Worm (Caenorhabditis elegans) whole organism, young adult: Measurements from ENCODE around the gene K07C5.3.

Experiments
- B0035.1 ChIP-seq: sonication (generic microtip); optimal IDR thresholded peaks from 2 replicates; lab custom pipeline; 2016; ENCODE audit warnings: missing genetic modification characterization, mild to moderate bottlenecking, missing compliant biosample characterization, missing genotype, missing genetic modification reagents
- C17E4.6 ChIP-seq: fragments of 200-800 bp; sonication (Bioruptor generic); IDR thresholded peaks from 2 replicates; pipeline ENCODE4 v1.3.6; 2022; ENCODE audit warnings: missing genetic modification reagents, missing genetic modification characterization, missing compliant biosample characterization
- F23B12.7 ChIP-seq: sonication (generic microtip); optimal IDR thresholded peaks from 2 replicates; lab custom pipeline; 2017; ENCODE audit warnings: missing genetic modification characterization, mild to moderate bottlenecking, missing compliant biosample characterization, antibody characterized with exemption, moderate library complexity; ENCODE audit not compliant: insufficient read depth
- F52B5.7 ChIP-seq: sonication (generic microtip); optimal IDR thresholded peaks from 2 replicates; lab custom pipeline; 2016; ENCODE audit warnings: mild to moderate bottlenecking, missing genetic modification characterization, missing compliant biosample characterization
- F57C9.4 ChIP-seq: sonication (generic microtip); optimal IDR thresholded peaks from 2 replicates; lab custom pipeline; 2017; ENCODE audit warnings: mild to moderate bottlenecking, missing genetic modification characterization, missing compliant biosample characterization
- Y95B8A.8 ChIP-seq: fragments of 200-800 bp; sonication (Bioruptor generic); IDR thresholded peaks from 2 replicates; pipeline ENCODE4 v1.3.6; 2022; ENCODE audit warnings: missing genetic modification reagents, missing genetic modification characterization, missing compliant biosample characterization
- akir-1 ChIP-seq: fragments of 200-800 bp; sonication (Bioruptor generic); optimal IDR thresholded peaks from 2 replicates; lab custom pipeline; 2018; ENCODE audit warnings: mild to moderate bottlenecking, missing genetic modification characterization, moderate library complexity, missing compliant biosample characterization
- aptf-3 ChIP-seq: fragments of 200-800 bp; sonication (Bioruptor generic); IDR thresholded peaks from 2 replicates; pipeline ENCODE4 v1.3.6; 2022; ENCODE audit warnings: missing genetic modification characterization, missing compliant biosample characterization
- bed-2 ChIP-seq: fragments of 200-800 bp; sonication (Bioruptor generic); IDR thresholded peaks from 2 replicates; pipeline ENCODE4 v1.3.6; 2022; ENCODE audit warnings: missing genetic modification reagents, missing genetic modification characterization, missing compliant biosample characterization
- ccch-3 ChIP-seq: fragments of 200-800 bp; sonication (Bioruptor generic); optimal IDR thresholded peaks from 2 replicates; lab custom pipeline; 2018; ENCODE audit warnings: mild to moderate bottlenecking, missing genetic modification characterization, missing compliant biosample characterization
- ceh-40 ChIP-seq: fragments of 200-800 bp; sonication (Bioruptor generic); IDR thresholded peaks from 2 replicates; pipeline ENCODE4 v1.3.6; 2022; ENCODE audit warnings: missing genetic modification characterization, missing compliant biosample characterization
- ceh-79 ChIP-seq: sonication (generic microtip); optimal IDR thresholded peaks from 2 replicates; lab custom pipeline; 2017; ENCODE audit warnings: mild to moderate bottlenecking, missing genetic modification characterization, missing compliant biosample characterization
- ceh-91 ChIP-seq: fragments of 200-800 bp; sonication (Bioruptor generic); IDR thresholded peaks from 2 replicates; pipeline ENCODE4 v1.3.6; 2022; ENCODE audit warnings: missing genetic modification reagents, missing genetic modification characterization, missing compliant biosample characterization
- fkh-3 ChIP-seq: sonication (generic microtip); optimal IDR thresholded peaks from 2 replicates; lab custom pipeline; 2016; ENCODE audit warnings: mild to moderate bottlenecking, missing genetic modification characterization, missing compliant biosample characterization
- gei-17 ChIP-seq: fragments of 200-800 bp; sonication (Bioruptor generic); optimal IDR thresholded peaks from 2 replicates; lab custom pipeline; 2018; ENCODE audit warnings: mild to moderate bottlenecking, missing genetic modification characterization, missing compliant biosample characterization
- hlh-26 ChIP-seq: fragments of 200-800 bp; sonication (Bioruptor generic); conservative IDR thresholded peaks from 2 replicates; pipeline ENCODE4 v1.3.6; 2022; ENCODE audit warnings: missing genetic modification reagents, missing genetic modification characterization, missing compliant biosample characterization
- hmg-1.2 ChIP-seq: fragments of 200-800 bp; sonication (Bioruptor generic); IDR thresholded peaks from 2 replicates; pipeline ENCODE4 v1.3.6; 2022; ENCODE audit warnings: missing genetic modification reagents, missing genetic modification characterization, missing compliant biosample characterization
- hmg-20 ChIP-seq: fragments of 200-800 bp; sonication (Bioruptor generic); IDR thresholded peaks from 2 replicates; pipeline ENCODE4 v1.3.6; 2022; ENCODE audit warnings: missing genetic modification reagents, missing genetic modification characterization, missing compliant biosample characterization
- hrde-1 ChIP-seq: sonication (generic microtip); optimal IDR thresholded peaks from 2 replicates; lab custom pipeline; 2016; ENCODE audit warnings: missing genetic modification characterization, mild to moderate bottlenecking, missing compliant biosample characterization, moderate library complexity, missing genotype, missing genetic modification reagents, borderline replicate concordance
- hsf-1 ChIP-seq: fragments of 200-800 bp; sonication (Bioruptor generic); IDR thresholded peaks from 2 replicates; pipeline ENCODE4 v1.3.6; 2022; ENCODE audit warnings: missing genetic modification reagents, missing genetic modification characterization, missing compliant biosample characterization
- let-607 ChIP-seq, 2 experiments: fragments of 200-800 bp in 1 of 2; sonication (Bioruptor generic) in 1 of 2; sonication (generic microtip) in 1 of 2; optimal IDR thresholded peaks; 2 replicates each; lab custom pipeline; 2016 to 2018; ENCODE audit warnings: mild to moderate bottlenecking in 2 of 2, missing compliant biosample characterization in 2 of 2, missing genetic modification characterization in 2 of 2, moderate library complexity in 2 of 2, missing genotype in 1 of 2
- madf-3 ChIP-seq: fragments of 200-800 bp; sonication (Bioruptor generic); IDR thresholded peaks from 2 replicates; pipeline ENCODE4 v1.3.6; 2022; ENCODE audit warnings: missing genetic modification reagents, missing genetic modification characterization, missing compliant biosample characterization
- mcd-1 ChIP-seq: fragments of 200-800 bp; sonication (Bioruptor generic); IDR thresholded peaks from 2 replicates; pipeline ENCODE4 v1.3.6; 2022; ENCODE audit warnings: missing genetic modification reagents, missing genetic modification characterization, missing compliant biosample characterization
- mel-28 ChIP-seq: sonication (generic microtip); optimal IDR thresholded peaks from 2 replicates; lab custom pipeline; 2016; ENCODE audit warnings: borderline replicate concordance, mild to moderate bottlenecking, missing genetic modification characterization, missing compliant biosample characterization
- nhr-27 ChIP-seq: fragments of 200-800 bp; sonication (Bioruptor generic); optimal IDR thresholded peaks from 2 replicates; lab custom pipeline; 2018; ENCODE audit warnings: mild to moderate bottlenecking, missing genetic modification characterization, moderate library complexity, missing compliant biosample characterization
- pha-4 ChIP-seq: fragments of 150-350 bp; sonication (generic microtip); optimal IDR thresholded peaks from 2 replicates; lab custom pipeline; 2014; ENCODE audit warnings: missing biosample characterization, missing genetic modification reagents, missing genetic modification characterization
- snpc-4 ChIP-seq, 5 experiments: fragments of 150-350 bp in 1 of 5; sonication (generic microtip) in 4 of 5; optimal IDR thresholded peaks; 2 replicates each; lab custom pipeline; 2014 to 2018; ENCODE audit warnings: missing genetic modification characterization in 5 of 5, missing biosample characterization in 3 of 5, antibody characterized with exemption in 2 of 5, mild to moderate bottlenecking in 2 of 5, missing compliant biosample characterization in 2 of 5, missing genotype in 2 of 5, moderate library complexity in 2 of 5, missing genetic modification reagents in 1 of 5
- somi-1 ChIP-seq: fragments of 200-800 bp; sonication (Bioruptor generic); optimal IDR thresholded peaks from 2 replicates; lab custom pipeline; 2018; ENCODE audit warnings: mild to moderate bottlenecking, missing genetic modification characterization, missing compliant biosample characterization
- tbx-9 ChIP-seq: sonication (generic microtip); optimal IDR thresholded peaks from 2 replicates; lab custom pipeline; 2016; ENCODE audit warnings: borderline replicate concordance, missing genetic modification characterization, inconsistent platforms, missing compliant biosample characterization
- ztf-25 ChIP-seq: fragments of 200-800 bp; sonication (Bioruptor generic); IDR thresholded peaks from 2 replicates; pipeline ENCODE4 v1.3.6; 2022; ENCODE audit warnings: missing genetic modification reagents, missing genetic modification characterization, missing compliant biosample characterization
- ztf-26 ChIP-seq: sonication (generic microtip); optimal IDR thresholded peaks from 2 replicates; lab custom pipeline; 2017; ENCODE audit warnings: missing genetic modification characterization, missing compliant biosample characterization

The K07C5.3 gene

ce11 chrV:10371951-10372350 lies 29.1 kb downstream of the K07C5.3 start, which contains the start of gene ugt-49:
Gene ugt-49 (plus strand): TSS chrV:10372321.
- TF ChIP-seq gei-17 (GFP tag; lab: Kevin White, UChicago) (no peak), mel-28 (tag; lab: Kevin White, UChicago) (no peak), hmg-1.2 (GFP tag; lab: Robert Waterston, UW) (no peak)

ce11 chrV:10379293-10379692 lies 36.5 kb downstream of the K07C5.3 start, which contains the start of gene AC3.12:
Gene AC3.12 (minus strand): TSS chrV:10379393.
- no peak for TF ChIP-seq F23B12.7 (tag; lab: Kevin White, UChicago)
- no peak for TF ChIP-seq mcd-1 (GFP tag; lab: Robert Waterston, UW)
- TF ChIP-seq Y95B8A.8 (GFP tag; lab: Robert Waterston, UW): no peak
- no peak for TF ChIP-seq fkh-3 (tag; lab: Kevin White, UChicago)
- no peak for TF ChIP-seq madf-3
- no peak for TF ChIP-seq nhr-27 (tag; lab: Kevin White, UChicago)
- no peak for TF ChIP-seq pha-4 (tag; lab: Kevin White, UChicago)
- TF ChIP-seq akir-1 (GFP tag; lab: Kevin White, UChicago): no peak

ce11 chrV:10379761-10380160 lies 36.9 kb downstream of the K07C5.3 start:
- no peak for TF ChIP-seq F57C9.4 (tag; lab: Kevin White, UChicago)

ce11 chrV:10381726-10382125 lies 38.9 kb downstream of the K07C5.3 start, which contains the start of gene abu-1:
Gene abu-1 (minus strand): TSS chrV:10381826.
- no peak for TF ChIP-seq tbx-9
- no peak for TF ChIP-seq hrde-1 (tag; lab: Kevin White, UChicago)
- TF ChIP-seq ceh-79: no peak
- no peak for TF ChIP-seq hmg-20 (GFP tag; lab: Robert Waterston, UW)

ce11 chrV:10382142-10382541 lies 39.3 kb downstream of the K07C5.3 start, which contains the start of gene pqn-2:
Gene pqn-2 (plus strand): TSS chrV:10382442.
- TF ChIP-seq mcd-1 (GFP tag; lab: Robert Waterston, UW) (no peak), hsf-1 (GFP tag; lab: Robert Waterston, UW) (no peak), let-607 (tag; optimal IDR thresholded peaks at IDR 0.05; lab: Kevin White, UChicago) (no peak), ztf-25 (no peak), B0035.1 (no peak)

- TF ChIP-seq mcd-1 (GFP tag; lab: Robert Waterston, UW) (no peak), pha-4 (tag; lab: Kevin White, UChicago) (no peak), ccch-3 (GFP tag; lab: Kevin White, UChicago) (no peak), C17E4.6 (GFP tag; lab: Robert Waterston, UW) (no peak), ceh-91 (GFP tag; lab: Robert Waterston, UW) (no peak), nhr-27 (tag; lab: Kevin White, UChicago) (no peak), F52B5.7 (tag; lab: Kevin White, UChicago) (no peak), fkh-3 (tag; lab: Kevin White, UChicago) (no peak), bed-2 (GFP tag; lab: Robert Waterston, UW) (no peak), aptf-3 (GFP tag; lab: Robert Waterston, UW) (no peak), ceh-40 (GFP tag; lab: Robert Waterston, UW) (no peak), hlh-26 (GFP tag; lab: Robert Waterston, UW) (no peak), ztf-26 (tag; lab: Kevin White, UChicago) (no peak), snpc-4 (GFP tag; optimal IDR thresholded peaks at IDR 0.05; lab: Kevin White, UChicago) (no peak), snpc-4 (tag; optimal IDR thresholded peaks at IDR 0.05; lab: Kevin White, UChicago) (no peak), somi-1 (no peak), akir-1 (GFP tag; lab: Kevin White, UChicago) (no peak)
These were observed 41.1 kb downstream of the K07C5.3 start, which contains the start of gene spe-10 for ce11 chrV:10383950-10384349. Gene spe-10 (plus strand): TSS chrV:10384250.
